Fruit fly (Drosophila melanogaster) whole organism, adult: ENCODE measurements around the gene Or85f.

ENCODE experiments used
- CG11617 ChIP-seq: fragments of 200-800 bp; sonication (Bioruptor generic); optimal IDR thresholded peaks from 2 replicates; lab custom pipeline; 2017; ENCODE audit warnings: mild to moderate bottlenecking, missing biosample characterization, missing genetic modification reagents, missing genetic modification characterization
- CG12768 ChIP-seq: fragments of 200-800 bp; sonication (Bioruptor generic); optimal IDR thresholded peaks from 2 replicates; lab custom pipeline; 2017; ENCODE audit warnings: missing biosample characterization, missing genetic modification characterization, mild to moderate bottlenecking, moderate library complexity, missing genetic modification reagents
- CG14711 ChIP-seq: fragments of 200-800 bp; sonication (Bioruptor generic); optimal IDR thresholded peaks from 2 replicates; lab custom pipeline; 2018; ENCODE audit warnings: missing biosample characterization, mild to moderate bottlenecking, missing genetic modification characterization, moderate library complexity
- CG1620 ChIP-seq: fragments of 200-800 bp; sonication (Bioruptor generic); optimal IDR thresholded peaks from 2 replicates; lab custom pipeline; 2016; ENCODE audit warnings: missing biosample characterization, missing genetic modification characterization
- CG33017 ChIP-seq: fragments of 200-800 bp; sonication (Bioruptor generic); optimal IDR thresholded peaks from 2 replicates; lab custom pipeline; 2018; ENCODE audit warnings: missing biosample characterization, mild to moderate bottlenecking, missing genetic modification characterization, moderate library complexity
- CG5204 ChIP-seq: fragments of 200-800 bp; sonication (Bioruptor generic); optimal IDR thresholded peaks from 2 replicates; lab custom pipeline; 2016; ENCODE audit warnings: missing biosample characterization, missing genetic modification characterization
- CG7045 ChIP-seq: fragments of 200-800 bp; sonication (Bioruptor generic); optimal IDR thresholded peaks from 2 replicates; lab custom pipeline; 2017; ENCODE audit warnings: missing biosample characterization, mild to moderate bottlenecking, missing genetic modification characterization
- CG7101 ChIP-seq: fragments of 200-800 bp; sonication (Bioruptor generic); optimal IDR thresholded peaks from 2 replicates; lab custom pipeline; 2018; ENCODE audit warnings: missing biosample characterization, mild to moderate bottlenecking, missing genetic modification characterization, moderate library complexity
- Clk ChIP-seq: fragments of 200-800 bp; sonication (Bioruptor generic); optimal IDR thresholded peaks from 2 replicates; lab custom pipeline; 2017; ENCODE audit warnings: missing biosample characterization, missing genetic modification characterization
- Crg-1 ChIP-seq: fragments of 200-800 bp; sonication (Bioruptor generic); optimal IDR thresholded peaks from 2 replicates; lab custom pipeline; 2016; ENCODE audit warnings: missing biosample characterization, missing genetic modification characterization
- Hr96 ChIP-seq: fragments of 200-800 bp; sonication (Bioruptor generic); optimal IDR thresholded peaks from 2 replicates; lab custom pipeline; 2016; ENCODE audit warnings: missing biosample characterization, missing genetic modification characterization
- Mnt ChIP-seq: fragments of 200-800 bp; sonication (Bioruptor generic); optimal IDR thresholded peaks from 2 replicates; lab custom pipeline; 2016; ENCODE audit warnings: missing biosample characterization, mild to moderate bottlenecking, missing genetic modification characterization
- bab1 ChIP-seq: fragments of 200-800 bp; sonication (Bioruptor generic); optimal IDR thresholded peaks from 3 replicates; lab custom pipeline; 2019; ENCODE audit warnings: missing biosample characterization, mild to moderate bottlenecking, missing genetic modification characterization, moderate library complexity
- cic ChIP-seq: fragments of 200-800 bp; sonication (Bioruptor generic); optimal IDR thresholded peaks from 2 replicates; lab custom pipeline; 2017; ENCODE audit warnings: missing biosample characterization, mild to moderate bottlenecking, missing genetic modification characterization, moderate library complexity
- cnc ChIP-seq, 2 experiments: fragments of >200 bp; optimal IDR thresholded peaks; 2 replicates each; lab custom pipeline; 2017
- kay ChIP-seq: fragments of 200-800 bp; sonication (Bioruptor generic); peaks from one replicate; lab custom pipeline; 2016; ENCODE audit warnings: missing biosample characterization, missing genetic modification characterization, borderline replicate concordance
- ovo ChIP-seq: fragments of 200-800 bp; sonication (Bioruptor generic); optimal IDR thresholded peaks from 2 replicates; lab custom pipeline; 2016; ENCODE audit warnings: missing biosample characterization, missing genetic modification characterization
- pad ChIP-seq: fragments of 200-800 bp; sonication (Bioruptor generic); optimal IDR thresholded peaks from 3 replicates; lab custom pipeline; 2017; ENCODE audit warnings: missing biosample characterization, missing genetic modification characterization, mild to moderate bottlenecking, moderate library complexity, missing genetic modification reagents
- tj ChIP-seq: fragments of 200-800 bp; sonication (Bioruptor generic); optimal IDR thresholded peaks from 3 replicates; lab custom pipeline; 2017; ENCODE audit warnings: missing biosample characterization, mild to moderate bottlenecking, missing genetic modification characterization, moderate library complexity
- toe ChIP-seq: fragments of 200-800 bp; sonication (Bioruptor generic); optimal IDR thresholded peaks from 2 replicates; lab custom pipeline; 2016; ENCODE audit warnings: missing biosample characterization, missing genetic modification characterization

The Or85f gene

DNA sequence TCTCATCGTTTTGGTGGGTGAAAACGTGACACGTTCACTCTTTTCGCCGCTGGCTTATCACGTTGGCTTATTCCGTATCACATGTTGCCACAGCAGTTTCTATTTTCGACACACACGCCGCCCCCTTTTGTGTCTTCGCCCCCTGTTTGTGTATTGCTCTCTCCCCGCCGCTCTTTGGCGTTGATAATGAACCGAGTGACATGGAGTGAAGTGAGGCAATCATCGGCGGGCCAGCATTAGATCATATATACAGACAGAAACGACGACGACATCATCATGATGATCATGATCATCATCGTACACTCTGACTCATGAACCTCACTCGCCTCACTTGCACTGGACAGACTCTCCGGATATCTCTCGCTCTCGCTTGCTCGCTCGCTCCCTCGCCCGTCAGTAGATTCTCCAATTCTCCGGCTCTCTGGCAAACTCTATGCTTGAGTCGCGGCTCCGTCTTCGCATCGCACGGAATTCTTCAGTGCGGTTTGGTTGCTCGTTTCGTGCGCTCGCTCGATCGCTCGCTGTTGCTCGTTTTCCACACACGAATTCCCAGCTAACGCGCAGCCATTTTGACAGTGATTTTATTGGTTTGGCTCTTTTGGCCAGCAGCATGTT lies 38.5 kb downstream of the Or85f start:
- TF ChIP-seq CG33017 (no peak), CG7045 (GFP tag; lab: Kevin White, UChicago) (no peak), CG11617 (no peak), CG12768 (GFP tag; lab: Kevin White, UChicago) (peak; percentile 26), Clk (GFP tag; lab: Kevin White, UChicago) (no peak), Mnt (GFP tag; lab: Kevin White, UChicago) (peak; percentile 17), tj (no peak), toe (GFP tag; lab: Kevin White, UChicago) (no peak), bab1 (peak; percentile 9)

DNA sequence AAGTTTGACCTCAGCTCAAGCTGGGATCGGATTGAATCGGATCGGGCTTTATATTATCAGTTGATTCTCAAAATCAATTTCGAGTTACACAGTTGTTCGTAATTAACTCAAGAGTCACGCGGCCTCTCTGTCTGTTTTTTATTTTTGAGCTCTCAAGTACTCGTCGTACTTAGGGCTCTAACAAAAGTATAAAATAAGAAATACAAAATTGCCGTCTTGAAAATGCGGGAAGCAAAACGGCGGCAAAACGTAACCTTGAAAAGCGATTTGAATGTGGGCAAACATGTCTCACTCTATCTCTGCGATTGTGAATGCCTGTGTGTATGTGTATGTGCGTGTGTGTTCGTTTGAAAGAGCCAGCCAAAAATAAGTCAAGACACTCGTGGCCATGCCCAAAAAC lies 39.6 kb downstream of the Or85f start:
- TF ChIP-seq Crg-1: no peak
- no peak for TF ChIP-seq CG7045 (GFP tag; lab: Kevin White, UChicago)
- TF ChIP-seq cic (GFP tag; lab: Kevin White, UChicago): no peak
- no peak for TF ChIP-seq CG5204 (GFP tag; lab: Kevin White, UChicago)
- no peak for TF ChIP-seq cnc (optimal IDR thresholded peaks at IDR 0.05; lab: Kevin White, UChicago)
- TF ChIP-seq CG7101 (tag; lab: Kevin White, UChicago): no peak
- TF ChIP-seq CG1620 (GFP tag; lab: Kevin White, UChicago): no peak
- no peak for TF ChIP-seq Clk (GFP tag; lab: Kevin White, UChicago)
- TF ChIP-seq CG14711 (tag; lab: Kevin White, UChicago): no peak
- TF ChIP-seq pad (GFP tag; lab: Kevin White, UChicago): no peak
- no peak for TF ChIP-seq kay (GFP tag; lab: Kevin White, UChicago)
- no peak for TF ChIP-seq tj
- no peak for TF ChIP-seq CG11617
- no peak for TF ChIP-seq bab1
- no peak for TF ChIP-seq CG33017
- TF ChIP-seq Hr96 (GFP tag; lab: Kevin White, UChicago): no peak
- no peak for TF ChIP-seq ovo (GFP tag; lab: Kevin White, UChicago)
- no peak for TF ChIP-seq toe (GFP tag; lab: Kevin White, UChicago)

DNA sequence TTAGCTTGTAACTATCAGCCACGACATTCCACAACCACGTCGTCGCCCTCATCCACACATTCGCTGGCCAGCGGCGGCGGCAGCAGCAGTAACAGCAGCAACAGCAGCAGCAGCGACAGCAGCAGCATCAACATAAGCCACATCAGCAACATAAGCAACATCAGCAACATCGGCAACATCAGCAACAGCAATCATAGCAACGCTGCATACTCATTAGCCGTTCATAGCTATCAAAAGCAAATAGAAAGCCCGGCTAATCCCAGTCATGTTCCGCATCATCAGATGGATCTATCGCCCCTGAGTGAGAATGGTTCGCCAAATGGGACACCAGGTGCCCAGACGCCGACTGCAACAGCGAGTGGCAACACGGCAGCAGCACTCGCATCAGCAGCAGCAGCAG lies 43.1 kb downstream of the Or85f start:
- TF ChIP-seq Mnt (GFP tag; lab: Kevin White, UChicago) (no peak), CG14711 (tag; lab: Kevin White, UChicago) (no peak), ovo (GFP tag; lab: Kevin White, UChicago) (no peak), CG5204 (GFP tag; lab: Kevin White, UChicago) (no peak), CG11617 (no peak), bab1 (no peak), CG1620 (GFP tag; lab: Kevin White, UChicago) (no peak), CG7045 (GFP tag; lab: Kevin White, UChicago) (no peak), toe (GFP tag; lab: Kevin White, UChicago) (no peak), CG12768 (GFP tag; lab: Kevin White, UChicago) (no peak), Hr96 (GFP tag; lab: Kevin White, UChicago) (no peak), CG33017 (no peak)

DNA sequence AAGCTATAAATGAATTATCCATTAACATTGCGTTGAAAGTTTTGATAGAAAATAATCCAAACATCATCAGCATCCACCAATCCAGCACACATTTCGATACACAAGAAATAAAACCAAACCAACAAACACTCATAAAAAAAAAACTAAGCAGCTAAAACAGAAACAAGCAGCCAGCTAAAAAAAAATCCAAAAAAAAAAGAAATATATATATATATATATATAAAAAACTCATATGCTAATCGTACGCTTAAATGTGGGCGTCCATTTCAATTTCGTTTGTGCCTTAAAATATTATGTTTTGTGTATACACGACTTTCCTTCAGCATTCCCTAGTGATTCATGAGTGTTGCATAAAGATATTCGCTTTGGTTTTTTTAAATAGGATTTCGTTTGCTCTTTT lies 44.0 kb downstream of the Or85f start:
- no peak for TF ChIP-seq tj
- TF ChIP-seq cic (GFP tag; lab: Kevin White, UChicago): no peak
- TF ChIP-seq pad (GFP tag; lab: Kevin White, UChicago): no peak
- TF ChIP-seq toe (GFP tag; lab: Kevin White, UChicago): no peak
- no peak for TF ChIP-seq bab1

DNA sequence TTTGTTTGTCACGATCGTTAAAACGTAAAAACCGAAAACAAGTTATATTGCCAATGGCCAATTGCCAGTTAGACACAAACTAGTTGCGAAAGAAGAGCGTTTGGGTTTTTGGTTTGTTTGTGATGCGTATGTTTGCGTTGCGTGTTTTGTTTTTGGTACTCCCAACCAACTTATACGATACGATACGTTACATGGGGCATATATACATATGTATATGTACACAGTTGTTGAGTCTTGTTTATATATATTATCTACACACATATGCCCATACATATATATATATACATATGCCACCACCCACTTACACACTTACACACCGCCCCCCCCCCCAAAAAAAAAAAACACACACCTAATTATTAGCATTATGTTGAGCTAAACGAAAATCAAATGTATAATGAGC lies 50.3 kb downstream of the Or85f start:
- TF ChIP-seq CG12768 (GFP tag; lab: Kevin White, UChicago): no peak
- TF ChIP-seq toe (GFP tag; lab: Kevin White, UChicago): no peak
- no peak for TF ChIP-seq tj
- no peak for TF ChIP-seq CG11617
